Fruit fly (Drosophila melanogaster) whole organism, embryonic: ENCODE data around the gene Pss.

Source experiments
- Bgb ChIP-seq: fragments of 200-800 bp; sonication (Bioruptor generic); IDR thresholded peaks from 2 replicates; pipeline ENCODE4 v1.3.6; 2022; ENCODE audit warnings: missing biosample characterization, missing genetic modification characterization; ENCODE audit not compliant: partially characterized antibody
- C15 ChIP-seq: fragments of 200-800 bp; sonication (Bioruptor generic); IDR thresholded peaks from 3 replicates; pipeline ENCODE4 v1.3.6; 2022; ENCODE audit warnings: missing biosample characterization, missing genetic modification characterization
- CG10209 ChIP-seq: fragments of 200-800 bp; sonication (Bioruptor generic); optimal IDR thresholded peaks from 3 replicates; lab custom pipeline; 2017; ENCODE audit warnings: missing biosample characterization, mild to moderate bottlenecking, missing genetic modification characterization, missing genetic modification reagents
- CG10431 ChIP-seq: fragments of 200-800 bp; sonication (Bioruptor generic); optimal IDR thresholded peaks from 3 replicates; lab custom pipeline; 2018; ENCODE audit warnings: missing biosample characterization, mild to moderate bottlenecking, missing genetic modification characterization
- CG15696 ChIP-seq: fragments of 200-800 bp; sonication (Bioruptor generic); optimal IDR thresholded peaks from 2 replicates; lab custom pipeline; 2019; ENCODE audit warnings: missing biosample characterization, mild to moderate bottlenecking, missing genetic modification characterization, moderate library complexity
- CG17361 ChIP-seq: fragments of 200-800 bp; sonication (Bioruptor generic); IDR thresholded peaks from 3 replicates; pipeline ENCODE4 v1.3.6; 2022; ENCODE audit warnings: missing biosample characterization, missing genetic modification characterization
- CG17385 ChIP-seq: fragments of 200-800 bp; sonication (Bioruptor generic); optimal IDR thresholded peaks from 3 replicates; lab custom pipeline; 2018; ENCODE audit warnings: missing biosample characterization, mild to moderate bottlenecking, missing genetic modification characterization
- CG17829 ChIP-seq: fragments of 200-800 bp; optimal IDR thresholded peaks from 2 replicates; lab custom pipeline; 2019; ENCODE audit warnings: missing biosample characterization, mild to moderate bottlenecking, missing genetic modification characterization, moderate library complexity
- CG17912 ChIP-seq: fragments of 200-800 bp; sonication (Bioruptor generic); optimal IDR thresholded peaks from 2 replicates; lab custom pipeline; 2018; ENCODE audit warnings: missing biosample characterization, mild to moderate bottlenecking, missing genetic modification characterization
- CG18599 ChIP-seq: fragments of 200-800 bp; sonication (Bioruptor generic); optimal IDR thresholded peaks from 3 replicates; lab custom pipeline; 2017; ENCODE audit warnings: missing biosample characterization, missing genetic modification characterization, mild to moderate bottlenecking, moderate library complexity, missing genetic modification reagents
- CG18619 ChIP-seq: fragments of 200-800 bp; sonication (Bioruptor generic); optimal IDR thresholded peaks from 3 replicates; lab custom pipeline; 2017; ENCODE audit warnings: missing biosample characterization, mild to moderate bottlenecking, missing genetic modification characterization
- CG30403 ChIP-seq: fragments of 200-800 bp; sonication (Bioruptor generic); optimal IDR thresholded peaks from 3 replicates; lab custom pipeline; 2016; ENCODE audit warnings: missing biosample characterization, missing genetic modification characterization
- CG31388 ChIP-seq: fragments of 200-800 bp; sonication (Bioruptor generic); optimal IDR thresholded peaks from 2 replicates; lab custom pipeline; 2016; ENCODE audit warnings: missing biosample characterization, missing genetic modification characterization
- CG32772 ChIP-seq: fragments of 200-800 bp; sonication (Bioruptor generic); IDR thresholded peaks from 2 replicates; pipeline ENCODE4 v1.3.6; 2022; ENCODE audit warnings: missing biosample characterization, missing genetic modification characterization
- CG3407 ChIP-seq: fragments of 200-800 bp; sonication (Bioruptor generic); optimal IDR thresholded peaks from 2 replicates; lab custom pipeline; 2018; ENCODE audit warnings: missing biosample characterization, mild to moderate bottlenecking, missing genetic modification characterization
- CG4328 ChIP-seq: fragments of 200-800 bp; sonication (Bioruptor generic); optimal IDR thresholded peaks from 3 replicates; lab custom pipeline; 2017; ENCODE audit warnings: missing biosample characterization, missing genetic modification reagents, missing genetic modification characterization
- CG4404 ChIP-seq: fragments of 200-800 bp; sonication (Bioruptor generic); IDR thresholded peaks from 2 replicates; pipeline ENCODE4 v1.3.6; 2022; ENCODE audit warnings: missing biosample characterization, missing genetic modification characterization
- CG4707 ChIP-seq: fragments of 200-800 bp; sonication (Bioruptor generic); optimal IDR thresholded peaks from 2 replicates; lab custom pipeline; 2018; ENCODE audit warnings: missing biosample characterization, mild to moderate bottlenecking, missing genetic modification characterization, moderate library complexity
- CG7271 ChIP-seq: fragments of 200-800 bp; sonication (Bioruptor generic); optimal IDR thresholded peaks from 2 replicates; lab custom pipeline; 2018; ENCODE audit warnings: missing biosample characterization, mild to moderate bottlenecking, missing genetic modification characterization, moderate library complexity
- CG7839 ChIP-seq: fragments of 200-800 bp; sonication (Bioruptor generic); optimal IDR thresholded peaks from 3 replicates; lab custom pipeline; 2018; ENCODE audit warnings: missing biosample characterization, mild to moderate bottlenecking, missing genetic modification characterization, moderate library complexity
- CG8478 ChIP-seq: fragments of >200 bp; optimal IDR thresholded peaks from 2 replicates; lab custom pipeline; 2018
- CG8944 ChIP-seq: fragments of 200-800 bp; sonication (Bioruptor generic); optimal IDR thresholded peaks from 3 replicates; lab custom pipeline; 2016; ENCODE audit warnings: missing biosample characterization, missing genetic modification characterization
- CG9797 ChIP-seq: fragments of 200-800 bp; sonication (Bioruptor generic); optimal IDR thresholded peaks from 3 replicates; lab custom pipeline; 2018; ENCODE audit warnings: missing biosample characterization, mild to moderate bottlenecking, missing genetic modification characterization
- D19B ChIP-seq: fragments of 200-800 bp; sonication (Bioruptor generic); optimal IDR thresholded peaks from 2 replicates; lab custom pipeline; 2017; ENCODE audit warnings: missing biosample characterization, mild to moderate bottlenecking, missing genetic modification characterization
- Dip2 ChIP-seq: fragments of 200-800 bp; sonication (Bioruptor generic); IDR thresholded peaks from 2 replicates; pipeline ENCODE4 v1.3.6; 2022; ENCODE audit warnings: missing biosample characterization, missing genetic modification characterization
- HHEX ChIP-seq: fragments of 200-800 bp; sonication (Bioruptor generic); optimal IDR thresholded peaks from 3 replicates; lab custom pipeline; 2017; ENCODE audit warnings: missing biosample characterization, mild to moderate bottlenecking, missing genetic modification characterization, missing genetic modification reagents
- Hey ChIP-seq: fragments of 200-800 bp; sonication (Bioruptor generic); optimal IDR thresholded peaks from 3 replicates; lab custom pipeline; 2018; ENCODE audit warnings: missing biosample characterization, mild to moderate bottlenecking, missing genetic modification characterization
- HmgD ChIP-seq: fragments of 200-800 bp; sonication (Bioruptor generic); optimal IDR thresholded peaks from 3 replicates; lab custom pipeline; 2016; ENCODE audit warnings: missing biosample characterization, missing genetic modification characterization
- MESR4 ChIP-seq: fragments of 200-800 bp; sonication (Bioruptor generic); optimal IDR thresholded peaks from 2 replicates; lab custom pipeline; 2018; ENCODE audit warnings: missing biosample characterization, mild to moderate bottlenecking, missing genetic modification characterization, moderate library complexity
- Mrtf ChIP-seq: fragments of 200-800 bp; sonication (Bioruptor generic); IDR thresholded peaks from 3 replicates; pipeline ENCODE4 v1.3.6; 2022; ENCODE audit warnings: missing biosample characterization, missing genetic modification characterization
- Trl ChIP-seq, 3 experiments: fragments of >200 bp in 2 of 3; fragments of 200-800 bp in 1 of 3; sonication (Bioruptor generic) in 1 of 3; optimal IDR thresholded peaks; 2 replicates in 1 of 3; 3 replicates in 2 of 3; lab custom pipeline; 2016 to 2017; ENCODE audit warnings: missing biosample characterization in 1 of 3, missing genetic modification characterization in 1 of 3
- ab ChIP-seq: fragments of 200-800 bp; sonication (Bioruptor generic); optimal IDR thresholded peaks from 2 replicates; lab custom pipeline; 2016; ENCODE audit warnings: missing biosample characterization, missing genetic modification characterization
- dimm ChIP-seq: fragments of 200-800 bp; sonication (Bioruptor generic); IDR thresholded peaks from 2 replicates; pipeline ENCODE4 v1.3.6; 2022; ENCODE audit warnings: missing biosample characterization, missing genetic modification characterization
- ftz-f1 ChIP-seq: fragments of 200-800 bp; sonication (Bioruptor generic); optimal IDR thresholded peaks from 2 replicates; lab custom pipeline; 2016; ENCODE audit warnings: missing biosample characterization, missing genetic modification characterization
- gcm ChIP-seq: fragments of 200-800 bp; sonication (Bioruptor generic); optimal IDR thresholded peaks from 2 replicates; lab custom pipeline; 2019; ENCODE audit warnings: missing biosample characterization, mild to moderate bottlenecking, missing genetic modification characterization, moderate library complexity
- grn ChIP-seq: fragments of 200-800 bp; sonication (Bioruptor generic); optimal IDR thresholded peaks from 3 replicates; lab custom pipeline; 2017; ENCODE audit warnings: missing biosample characterization, missing genetic modification characterization
- ken ChIP-seq: fragments of 200-800 bp; sonication (Bioruptor generic); IDR thresholded peaks from 3 replicates; pipeline ENCODE4 v1.3.6; 2022; ENCODE audit warnings: missing biosample characterization, missing genetic modification characterization
- klu ChIP-seq: fragments of 200-800 bp; sonication (Bioruptor generic); IDR thresholded peaks from 2 replicates; pipeline ENCODE4 v1.3.6; 2022; ENCODE audit warnings: missing biosample characterization, missing genetic modification characterization
- maf-S ChIP-seq: fragments of 200-800 bp; sonication (Bioruptor generic); optimal IDR thresholded peaks from 2 replicates; lab custom pipeline; 2016; ENCODE audit warnings: missing biosample characterization, missing genetic modification characterization
- mam ChIP-seq: fragments of 200-800 bp; sonication (Bioruptor generic); optimal IDR thresholded peaks from 3 replicates; lab custom pipeline; 2016; ENCODE audit warnings: missing biosample characterization, missing genetic modification characterization
- oc ChIP-seq: fragments of 200-800 bp; sonication (Bioruptor generic); optimal IDR thresholded peaks from 2 replicates; lab custom pipeline; 2018; ENCODE audit warnings: missing biosample characterization, mild to moderate bottlenecking, missing genetic modification characterization, moderate library complexity
- org-1 ChIP-seq: fragments of 200-800 bp; sonication (Bioruptor generic); optimal IDR thresholded peaks from 2 replicates; lab custom pipeline; 2017; ENCODE audit warnings: missing biosample characterization, missing genetic modification characterization
- pfk ChIP-seq: fragments of 200-800 bp; sonication (Bioruptor generic); optimal IDR thresholded peaks from 2 replicates; lab custom pipeline; 2018; ENCODE audit warnings: missing biosample characterization, mild to moderate bottlenecking, missing genetic modification characterization, moderate library complexity
- sisA ChIP-seq: fragments of 200-800 bp; sonication (Bioruptor generic); IDR thresholded peaks from 2 replicates; pipeline ENCODE4 v1.3.6; 2022; ENCODE audit warnings: missing biosample characterization, missing genetic modification characterization
- tgo ChIP-seq: fragments of 200-800 bp; sonication (Bioruptor generic); IDR thresholded peaks from 3 replicates; pipeline ENCODE4 v1.3.6; 2022; ENCODE audit warnings: missing biosample characterization, missing genetic modification characterization
- ttk ChIP-seq: fragments of 200-800 bp; sonication (Bioruptor generic); IDR thresholded peaks from 2 replicates; pipeline ENCODE4 v2.1.2; 2022; ENCODE audit warnings: missing biosample characterization, missing genetic modification characterization
- twi ChIP-seq: fragments of 200-800 bp; optimal IDR thresholded peaks from 2 replicates; lab custom pipeline; 2019; ENCODE audit warnings: missing biosample characterization, mild to moderate bottlenecking, missing genetic modification characterization, moderate library complexity
- usp ChIP-seq: fragments of >200 bp; optimal IDR thresholded peaks from 2 replicates; lab custom pipeline; 2017; ENCODE audit warnings: missing biosample characterization, missing genetic modification characterization
- vnd ChIP-seq: fragments of 200-800 bp; sonication (Bioruptor generic); IDR thresholded peaks from 3 replicates; pipeline ENCODE4 v1.3.6; 2022; ENCODE audit warnings: missing biosample characterization, missing genetic modification characterization; ENCODE audit not compliant: partially characterized antibody

Gene Pss

DNA sequence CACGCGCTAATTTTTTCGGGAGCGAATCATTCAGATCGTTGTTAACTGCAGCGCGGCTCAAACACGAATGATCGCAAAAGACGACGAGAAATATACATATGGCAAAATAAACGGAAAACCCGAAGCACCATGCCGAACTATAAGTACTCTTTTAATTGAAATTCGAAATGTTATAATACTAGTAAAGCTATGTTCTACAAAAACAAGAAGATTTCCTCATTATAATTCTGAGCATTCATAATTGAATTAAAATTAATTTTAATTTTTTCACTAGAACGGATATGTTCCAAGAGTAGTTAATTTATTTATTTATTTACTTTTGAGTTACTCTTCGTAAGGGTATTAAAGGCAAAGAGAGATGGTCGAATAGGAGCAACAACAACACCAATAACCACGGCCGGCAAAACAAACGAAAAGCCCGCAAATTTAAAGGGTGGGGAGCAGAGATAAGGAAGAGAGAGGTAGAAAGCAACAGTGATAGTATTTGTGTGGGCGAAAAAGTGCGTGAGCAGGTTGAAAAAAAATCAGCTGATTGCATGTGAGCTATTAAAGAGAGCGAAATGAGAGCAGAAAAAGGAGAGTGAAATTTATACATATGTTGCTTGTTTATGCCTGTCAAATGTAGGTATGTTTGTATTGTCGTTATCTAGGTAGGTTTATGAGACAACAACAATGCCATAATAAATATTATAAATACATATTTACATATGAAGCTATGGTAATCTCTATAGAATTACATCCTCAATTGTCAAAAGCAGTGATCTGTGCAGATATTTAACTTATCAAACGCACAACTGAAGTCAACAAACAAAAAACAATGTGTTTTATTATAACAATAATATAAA is 32.3 kb downstream of the Pss start (continued):
- TF ChIP-seq CG18619 (GFP tag; lab: Kevin White, UChicago) (peak; percentile 54), CG4404 (GFP tag; lab: Robert Waterston, UW) (peak; percentile 50), CG17385 (GFP tag; lab: Kevin White, UChicago) (peak; percentile 75), twi (tag; lab: Kevin White, UChicago) (peak; percentile 5), CG17829 (tag; lab: Kevin White, UChicago) (peak; percentile 70), D19B (GFP tag; lab: Kevin White, UChicago) (peak; percentile 23), usp (GFP tag; lab: Kevin White, UChicago) (no peak), CG9797 (GFP tag; lab: Kevin White, UChicago) (no peak), CG17361 (GFP tag; lab: Robert Waterston, UW) (peak; percentile 69), sisA (peak; percentile 37; the same call in 1 of the 2 replicates), Mrtf (GFP tag; lab: Robert Waterston, UW) (peak; percentile 64; the same call in 1 of the 3 replicates), vnd (GFP tag; lab: Robert Waterston, UW) (no peak), Hey (tag; lab: Kevin White, UChicago) (no peak), CG8478 (no peak), ftz-f1 (GFP tag; lab: Kevin White, UChicago) (no peak), CG30403 (GFP tag; lab: Kevin White, UChicago) (peak; percentile 84), CG32772 (peak; percentile 63; the same call in 1 of the 2 replicates), CG3407 (peak; percentile 35), dimm (no peak), CG31388 (GFP tag; lab: Kevin White, UChicago) (peak; percentile 24), CG10431 (peak; percentile 37), CG4328 (GFP tag; lab: Kevin White, UChicago) (no peak), Dip2 (no peak), HmgD (GFP tag; lab: Kevin White, UChicago) (no peak), CG10209 (GFP tag; lab: Kevin White, UChicago) (peak; percentile 56), Bgb (no peak), MESR4 (GFP tag; lab: Kevin White, UChicago) (no peak), C15 (GFP tag; lab: Robert Waterston, UW) (0 out of 3 replicates have a peak, but pooled peaks have one; percentile 39), HHEX (GFP tag; lab: Kevin White, UChicago) (peak; percentile 72), oc (no peak), CG15696 (tag; lab: Kevin White, UChicago) (peak; percentile 35), CG17912 (no peak), gcm (GFP tag; lab: Kevin White, UChicago) (peak; percentile 52), Trl (optimal IDR thresholded peaks at IDR 0.05; lab: Kevin White, UChicago) (peak; percentile 56 to 84), Trl (GFP tag; optimal IDR thresholded peaks at IDR 0.05; lab: Kevin White, UChicago) (no peak), mam (GFP tag; lab: Kevin White, UChicago) (peak; percentile 55), ken (GFP tag; lab: Robert Waterston, UW) (peak; percentile 38; the same call in 1 of the 3 replicates), tgo (peak; percentile 86), ab (GFP tag; lab: Kevin White, UChicago) (no peak), grn (GFP tag; lab: Kevin White, UChicago) (no peak), CG7271 (no peak), CG7839 (tag; lab: Kevin White, UChicago) (peak; percentile 86), pfk (GFP tag; lab: Kevin White, UChicago) (peak; percentile 11), CG18599 (GFP tag; lab: Kevin White, UChicago) (peak; percentile 84), klu (peak; percentile 29; the same call in 1 of the 2 replicates), CG4707 (GFP tag; lab: Kevin White, UChicago) (no peak), org-1 (GFP tag; lab: Kevin White, UChicago) (peak; percentile 58), CG8944 (GFP tag; lab: Kevin White, UChicago) (peak; percentile 13), ttk (peak; percentile 72; the same call in 1 of the 2 replicates), maf-S (GFP tag; lab: Kevin White, UChicago) (peak; percentile 30)
